Fruit fly (Drosophila melanogaster) whole organism: ENCODE results near the gene CG42529.
"Not testable (repeated sequence)": the region's sequence is repeated elsewhere in the genome, so short reads cannot be mapped to it uniquely, and the experiment has no call there.

Experiments
- CG8478 ChIP-seq: fragments of >200 bp; optimal IDR thresholded peaks from 2 replicates; lab custom pipeline; 2018; ENCODE audit warnings: inconsistent platforms
- Dll ChIP-seq: fragments of >200 bp; optimal IDR thresholded peaks from 2 replicates; lab custom pipeline; 2017
- EcR ChIP-seq, 2 experiments: fragments of >200 bp; optimal IDR thresholded peaks; 2 replicates each; lab custom pipeline; 2017; ENCODE audit warnings: missing biosample characterization in 2 of 2, missing genetic modification characterization in 2 of 2, missing genetic modification reagents in 2 of 2
- pan ChIP-seq: fragments of >200 bp; optimal IDR thresholded peaks from 2 replicates; lab custom pipeline; 2017
- psq ChIP-seq: fragments of >200 bp; optimal IDR thresholded peaks from 2 replicates; lab custom pipeline; 2017
- usp ChIP-seq: fragments of >200 bp; optimal IDR thresholded peaks from 2 replicates; lab custom pipeline; 2017; ENCODE audit warnings: missing biosample characterization, missing genetic modification characterization, mixed read lengths

Gene CG42529

dm6 chr3L:19728694-19729093, at the start of gene CG42529:
TSS of gene CG42529 (plus strand) at chr3L:19728994.
- TF ChIP-seq usp (GFP tag; lab: Kevin White, UChicago); EcR (GFP tag; optimal IDR thresholded peaks at IDR 0.05; lab: Kevin White, UChicago); CG8478 (lab: Kevin White, UChicago): not testable (repeated sequence)

- TF ChIP-seq pan (lab: Kevin White, UChicago): no peak
- TF ChIP-seq CG8478 (lab: Kevin White, UChicago): no peak
- no peak for TF ChIP-seq Dll (lab: Kevin White, UChicago)
- TF ChIP-seq psq (lab: Kevin White, UChicago): no peak
- TF ChIP-seq usp (GFP tag; lab: Kevin White, UChicago): no peak
Measured at dm6 chr3L:19682902-19683301, 45.9 kb upstream of the CG42529 start.

- TF ChIP-seq psq (lab: Kevin White, UChicago) (no peak), CG8478 (lab: Kevin White, UChicago) (no peak), Dll (lab: Kevin White, UChicago) (no peak), EcR (GFP tag; optimal IDR thresholded peaks at IDR 0.05; lab: Kevin White, UChicago) (no peak), pan (lab: Kevin White, UChicago) (no peak), usp (GFP tag; lab: Kevin White, UChicago) (no peak)
Measured at dm6 chr3L:19683520-19683919, 45.3 kb upstream of the CG42529 start.

dm6 chr3L:19687200-19687687, 41.5 kb upstream of the CG42529 start, which contains the start of the genes CG8765 and Gbeta76C:
TSS of gene CG8765 (minus strand) at chr3L:19687353.
TSS of gene Gbeta76C (plus strand) at chr3L:19687637.
- TF ChIP-seq usp (GFP tag; lab: Kevin White, UChicago) (no peak), psq (lab: Kevin White, UChicago) (no peak), Dll (lab: Kevin White, UChicago) (no peak), CG8478 (lab: Kevin White, UChicago) (no peak), pan (lab: Kevin White, UChicago) (no peak), EcR (GFP tag; optimal IDR thresholded peaks at IDR 0.05; lab: Kevin White, UChicago) (no peak)

dm6 chr3L:19694156-19694643, 34.6 kb upstream of the CG42529 start:
- TF ChIP-seq usp (GFP tag; lab: Kevin White, UChicago): no peak
- no peak for TF ChIP-seq CG8478 (lab: Kevin White, UChicago)
- TF ChIP-seq psq (lab: Kevin White, UChicago): no peak
- no peak for TF ChIP-seq EcR (GFP tag; optimal IDR thresholded peaks at IDR 0.05; lab: Kevin White, UChicago)
- no peak for TF ChIP-seq pan (lab: Kevin White, UChicago)
- no peak for TF ChIP-seq Dll (lab: Kevin White, UChicago)

dm6 chr3L:19695057-19695627, 33.7 kb upstream of the CG42529 start, which contains the start of gene verm:
TSS of gene verm (minus strand) at chr3L:19695260.
- TF ChIP-seq CG8478 (lab: Kevin White, UChicago) (no peak), psq (lab: Kevin White, UChicago) (no peak), usp (GFP tag; lab: Kevin White, UChicago) (no peak), Dll (lab: Kevin White, UChicago) (no peak)

dm6 chr3L:19696073-19696960, 32.5 kb upstream of the CG42529 start:
- TF ChIP-seq CG8478 (lab: Kevin White, UChicago): no peak
- TF ChIP-seq usp (GFP tag; lab: Kevin White, UChicago): no peak
- no peak for TF ChIP-seq Dll (lab: Kevin White, UChicago)
- TF ChIP-seq psq (lab: Kevin White, UChicago): no peak
- no peak for TF ChIP-seq EcR (GFP tag; optimal IDR thresholded peaks at IDR 0.05; lab: Kevin White, UChicago)
- no peak for TF ChIP-seq pan (lab: Kevin White, UChicago)

- no peak for TF ChIP-seq CG8478 (lab: Kevin White, UChicago)
- no peak for TF ChIP-seq EcR (GFP tag; optimal IDR thresholded peaks at IDR 0.05; lab: Kevin White, UChicago)
- TF ChIP-seq usp (GFP tag; lab: Kevin White, UChicago): no peak
- no peak for TF ChIP-seq psq (lab: Kevin White, UChicago)
- no peak for TF ChIP-seq Dll (lab: Kevin White, UChicago)
- no peak for TF ChIP-seq pan (lab: Kevin White, UChicago)
Measured at dm6 chr3L:19697395-19697978, 31.3 kb upstream of the CG42529 start.

dm6 chr3L:19698651-19699050, 30.1 kb upstream of the CG42529 start:
- TF ChIP-seq CG8478 (lab: Kevin White, UChicago): no peak
- TF ChIP-seq Dll (lab: Kevin White, UChicago): no peak
- TF ChIP-seq EcR (GFP tag; optimal IDR thresholded peaks at IDR 0.05; lab: Kevin White, UChicago): no peak

- TF ChIP-seq usp (GFP tag; lab: Kevin White, UChicago) (no peak), psq (lab: Kevin White, UChicago) (no peak), pan (lab: Kevin White, UChicago) (no peak), Dll (lab: Kevin White, UChicago) (no peak), EcR (GFP tag; optimal IDR thresholded peaks at IDR 0.05; lab: Kevin White, UChicago) (no peak), CG8478 (lab: Kevin White, UChicago) (no peak)
Measured at dm6 chr3L:19699651-19700050, 29.1 kb upstream of the CG42529 start.

- TF ChIP-seq psq (lab: Kevin White, UChicago) (no peak), CG8478 (lab: Kevin White, UChicago) (no peak), Dll (lab: Kevin White, UChicago) (no peak), EcR (GFP tag; optimal IDR thresholded peaks at IDR 0.05; lab: Kevin White, UChicago) (no peak), usp (GFP tag; lab: Kevin White, UChicago) (no peak), pan (lab: Kevin White, UChicago) (no peak)
Measured at dm6 chr3L:19700463-19700862, 28.3 kb upstream of the CG42529 start.
